Worm (Caenorhabditis elegans) whole organism, L1 larva: Measurements from ENCODE around the gene srm-3.

Experiments
- aly-2 ChIP-seq: fragments of 150-350 bp; optimal IDR thresholded peaks from 2 replicates; lab custom pipeline; 2014; ENCODE audit warnings: missing biosample characterization, missing genetic modification characterization
- ceh-82 ChIP-seq, 3 experiments: fragments of 150-350 bp in 1 of 3; sonication (generic microtip) in 2 of 3; optimal IDR thresholded peaks; 2 replicates each; lab custom pipeline; 2014 to 2017; ENCODE audit warnings: missing biosample characterization in 3 of 3, missing genetic modification characterization in 3 of 3
- elt-2 ChIP-seq: sonication (generic microtip); optimal IDR thresholded peaks from 2 replicates; lab custom pipeline; 2016; ENCODE audit warnings: missing genetic modification characterization, mild to moderate bottlenecking, inconsistent platforms, missing compliant biosample characterization, missing genetic modification reagents
- elt-3 ChIP-seq, 6 experiments: fragments of 150-350 bp in 1 of 6; sonication (generic microtip); optimal IDR thresholded peaks; 2 replicates each; lab custom pipeline; 2017 to 2018; ENCODE audit warnings: missing biosample characterization in 6 of 6, missing genetic modification characterization in 6 of 6, inconsistent platforms in 1 of 6
- hpl-2 ChIP-seq: fragments of 150-350 bp; optimal IDR thresholded peaks from 2 replicates; lab custom pipeline; 2014; ENCODE audit warnings: missing biosample characterization, missing genetic modification reagents, missing genetic modification characterization
- nhr-85 ChIP-seq: sonication (generic microtip); peaks from one replicate; lab custom pipeline; 2016; ENCODE audit warnings: missing genetic modification characterization, inconsistent platforms, missing compliant biosample characterization
- ztf-11 ChIP-seq, 2 experiments: sonication (generic microtip); optimal IDR thresholded peaks; 2 replicates each; lab custom pipeline; 2016 to 2017; ENCODE audit warnings: missing genetic modification characterization in 2 of 2, missing biosample characterization in 1 of 2, missing compliant biosample characterization in 1 of 2

DNA sequence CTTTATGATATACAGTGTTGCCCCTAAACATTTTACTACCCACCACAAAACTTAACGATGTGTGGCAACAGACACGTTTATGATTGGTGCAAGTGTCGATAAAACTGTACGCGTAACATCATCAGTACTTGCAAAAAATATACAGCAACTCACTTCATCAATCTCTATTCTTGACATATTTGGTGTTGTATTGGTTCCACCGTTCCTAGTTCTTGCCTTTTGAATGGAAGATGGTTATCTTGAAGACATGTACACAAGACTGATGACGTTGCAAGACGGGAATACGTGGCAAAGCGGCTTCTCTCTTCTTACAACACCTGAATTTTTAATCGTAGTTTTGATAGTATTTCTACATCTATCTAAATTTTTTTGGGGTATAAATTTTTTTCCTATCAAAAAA lies 37.9 kb upstream of the srm-3 start:
- TF ChIP-seq ztf-11 (tag; optimal IDR thresholded peaks at IDR 0.05; lab: Kevin White, UChicago): no peak
- TF ChIP-seq elt-2 (tag; lab: Kevin White, UChicago): no peak
- TF ChIP-seq aly-2 (tag; lab: Kevin White, UChicago): no peak
- no peak for TF ChIP-seq hpl-2 (GFP tag; lab: Kevin White, UChicago)
- TF ChIP-seq ceh-82 (tag; optimal IDR thresholded peaks at IDR 0.05; lab: Kevin White, UChicago): no peak
- TF ChIP-seq nhr-85 (tag; lab: Kevin White, UChicago): no peak
- TF ChIP-seq elt-3 (tag; optimal IDR thresholded peaks at IDR 0.05; lab: Kevin White, UChicago): no peak
